Worm (Caenorhabditis elegans): ENCODE measurements around the gene nduv-2.

Gene nduv-2

ce11 chrV:13611782-13612181 is 13.6 kb downstream of the nduv-2 start, which contains the start of gene spig-9:
TSS of gene spig-9 (minus strand) at chrV:13611882.
- TF ChIP-seq hlh-8 (tag; optimal IDR thresholded peaks at IDR 0.05) (no peak), che-1 (tag; optimal IDR thresholded peaks at IDR 0.05) (no peak), pag-3 (tag; optimal IDR thresholded peaks at IDR 0.05; ENCODE audit: borderline replicate concordance) (no peak), Y22D7AL.16 (tag; optimal IDR thresholded peaks at IDR 0.05) (no peak), ceh-19 (GFP tag; optimal IDR thresholded peaks at IDR 0.05) (no peak), hlh-30 (tag; optimal IDR thresholded peaks at IDR 0.05; ENCODE audit: insufficient read depth) (no peak), ceh-45 (GFP tag; IDR thresholded peaks at IDR 0.05) (no peak), ceh-48 (tag; optimal IDR thresholded peaks at IDR 0.05) (no peak), ceh-34 (tag; optimal IDR thresholded peaks at IDR 0.05) (no peak), F13H6.1 (tag; optimal IDR thresholded peaks at IDR 0.05) (no peak), madf-2 (tag; optimal IDR thresholded peaks at IDR 0.05) (no peak), npax-4 (tag; optimal IDR thresholded peaks at IDR 0.05) (no peak), sox-4 (tag; optimal IDR thresholded peaks at IDR 0.05) (no peak), pat-9 (tag; optimal IDR thresholded peaks at IDR 0.05) (no peak), dmd-4 (tag; optimal IDR thresholded peaks at IDR 0.05; ENCODE audit: borderline replicate concordance) (no peak), unc-3 (GFP tag; conservative IDR thresholded peaks at IDR 0.05) (no peak), unc-3 (tag; optimal IDR thresholded peaks at IDR 0.05) (no peak), nhr-232 (tag; optimal IDR thresholded peaks at IDR 0.05) (no peak), ets-4 (tag; optimal IDR thresholded peaks at IDR 0.05) (no peak)

ce11 chrV:13609806-13610205 is 15.6 kb downstream of the nduv-2 start:
- TF ChIP-seq rnt-1 (tag; optimal IDR thresholded peaks at IDR 0.05) = no peak
- TF ChIP-seq ceh-24 (tag; optimal IDR thresholded peaks at IDR 0.05) = no peak
- no peak for TF ChIP-seq ama-1 (optimal IDR thresholded peaks at IDR 0.05)
- no peak for TF ChIP-seq elt-2 (tag; optimal IDR thresholded peaks at IDR 0.05)
- TF ChIP-seq hlh-8 (tag; optimal IDR thresholded peaks at IDR 0.05) = no peak
- TF ChIP-seq elt-4 (tag; optimal IDR thresholded peaks at IDR 0.05) = no peak
- TF ChIP-seq hlh-15 (tag; optimal IDR thresholded peaks at IDR 0.05) = no peak
- TF ChIP-seq sox-4 (tag; optimal IDR thresholded peaks at IDR 0.05) = no peak
- no peak for TF ChIP-seq sox-2 (GFP tag; IDR thresholded peaks at IDR 0.05)
- TF ChIP-seq ref-2 (tag; optimal IDR thresholded peaks at IDR 0.05) = no peak
- no peak for TF ChIP-seq pha-4 (tag; optimal IDR thresholded peaks at IDR 0.05)
- TF ChIP-seq ets-4 (tag; optimal IDR thresholded peaks at IDR 0.05) = no peak
- no peak for TF ChIP-seq tbx-7 (tag; optimal IDR thresholded peaks at IDR 0.05)
- no peak for TF ChIP-seq fax-1 (tag; optimal IDR thresholded peaks at IDR 0.05)
- TF ChIP-seq che-1 (tag; optimal IDR thresholded peaks at IDR 0.05) = no peak
- no peak for TF ChIP-seq mec-3 (tag; optimal IDR thresholded peaks at IDR 0.05; ENCODE audit: borderline replicate concordance)
- no peak for TF ChIP-seq pat-9 (tag; optimal IDR thresholded peaks at IDR 0.05)

- TF ChIP-seq hlh-15 (tag; optimal IDR thresholded peaks at IDR 0.05) (no peak), eyg-1 (tag; optimal IDR thresholded peaks at IDR 0.05) (no peak), pat-9 (tag; optimal IDR thresholded peaks at IDR 0.05) (no peak), elt-2 (tag; optimal IDR thresholded peaks at IDR 0.05) (no peak), ttx-3 (tag; optimal IDR thresholded peaks at IDR 0.05) (no peak), ceh-31 (tag; optimal IDR thresholded peaks at IDR 0.05) (no peak), nfya-1 (tag; optimal IDR thresholded peaks at IDR 0.05) (no peak), lin-11 (tag; optimal IDR thresholded peaks at IDR 0.05) (no peak), fax-1 (tag; optimal IDR thresholded peaks at IDR 0.05) (no peak), dmd-4 (tag; optimal IDR thresholded peaks at IDR 0.05; ENCODE audit: borderline replicate concordance) (no peak), ztf-16 (tag; optimal IDR thresholded peaks at IDR 0.05) (no peak), F13H6.1 (tag; optimal IDR thresholded peaks at IDR 0.05) (no peak), sox-4 (tag; optimal IDR thresholded peaks at IDR 0.05) (no peak), ceh-19 (GFP tag; optimal IDR thresholded peaks at IDR 0.05) (no peak), lim-6 (tag; optimal IDR thresholded peaks at IDR 0.05) (no peak), pax-1 (tag; optimal IDR thresholded peaks at IDR 0.05) (no peak), C08G9.2 (tag; optimal IDR thresholded peaks at IDR 0.05) (no peak)
Observed at ce11 chrV:13608486-13608885, 16.9 kb downstream of the nduv-2 start.
